Fruit fly (Drosophila melanogaster) whole organism, embryonic: ENCODE measurements around the gene CG11294.
A peak's percentile ranks its signal among the peaks of the same experiment; 100 is the strongest.

Source experiments
- Blimp-1 ChIP-seq: fragments of 200-800 bp; sonication (Bioruptor generic); optimal IDR thresholded peaks from 3 replicates; lab custom pipeline; 2018; ENCODE audit warnings: missing biosample characterization, missing genetic modification characterization, mild to moderate bottlenecking, moderate library complexity, missing genetic modification reagents
- Bteb2 ChIP-seq: fragments of 200-800 bp; sonication (Bioruptor generic); optimal IDR thresholded peaks from 2 replicates; lab custom pipeline; 2016; ENCODE audit warnings: missing biosample characterization, missing genetic modification characterization
- CG10366 ChIP-seq: fragments of 200-800 bp; sonication (Bioruptor generic); IDR thresholded peaks from 2 replicates; pipeline ENCODE4 v1.3.6; 2022; ENCODE audit warnings: missing biosample characterization, missing genetic modification characterization
- CG11456 ChIP-seq: fragments of 200-800 bp; sonication (Bioruptor generic); IDR thresholded peaks from 3 replicates; pipeline ENCODE4 v1.3.6; 2022; ENCODE audit warnings: missing biosample characterization, missing genetic modification characterization
- CG11504 ChIP-seq: fragments of 200-800 bp; sonication (Bioruptor generic); optimal IDR thresholded peaks from 3 replicates; lab custom pipeline; 2019; ENCODE audit warnings: missing biosample characterization, mild to moderate bottlenecking, missing genetic modification characterization, moderate library complexity
- CG11560 ChIP-seq: fragments of 200-800 bp; sonication (Bioruptor generic); IDR thresholded peaks from 3 replicates; pipeline ENCODE4 v1.3.6; 2022; ENCODE audit warnings: missing biosample characterization, missing genetic modification characterization
- CG11695 ChIP-seq: fragments of 200-800 bp; sonication (Bioruptor generic); IDR thresholded peaks from 3 replicates; pipeline ENCODE4 v1.3.6; 2022; ENCODE audit warnings: missing biosample characterization, missing genetic modification characterization
- CG12219 ChIP-seq: fragments of 200-800 bp; sonication (Bioruptor generic); optimal IDR thresholded peaks from 3 replicates; lab custom pipeline; 2018; ENCODE audit warnings: missing biosample characterization, mild to moderate bottlenecking, missing genetic modification characterization
- CG12299 ChIP-seq: fragments of 200-800 bp; sonication (Bioruptor generic); optimal IDR thresholded peaks from 2 replicates; lab custom pipeline; 2018; ENCODE audit warnings: missing biosample characterization, mild to moderate bottlenecking, missing genetic modification characterization
- CG14441 ChIP-seq: fragments of 200-800 bp; sonication (Bioruptor generic); IDR thresholded peaks from 2 replicates; pipeline ENCODE4 v1.3.6; 2022; ENCODE audit warnings: missing biosample characterization, missing genetic modification characterization
- CG15269 ChIP-seq: fragments of 200-800 bp; sonication (Bioruptor generic); optimal IDR thresholded peaks from 2 replicates; lab custom pipeline; 2018; ENCODE audit warnings: missing biosample characterization, mild to moderate bottlenecking, missing genetic modification characterization, moderate library complexity
- CG1602 ChIP-seq: fragments of 200-800 bp; sonication (Bioruptor generic); optimal IDR thresholded peaks from 3 replicates; lab custom pipeline; 2016; ENCODE audit warnings: missing biosample characterization, missing genetic modification characterization
- CG1792 ChIP-seq: fragments of 200-800 bp; sonication (Bioruptor generic); optimal IDR thresholded peaks from 2 replicates; lab custom pipeline; 2016; ENCODE audit warnings: missing biosample characterization, missing genetic modification characterization
- CG18476 ChIP-seq: fragments of 200-800 bp; sonication (Bioruptor generic); optimal IDR thresholded peaks from 2 replicates; lab custom pipeline; 2016; ENCODE audit warnings: missing biosample characterization, mild to moderate bottlenecking, missing genetic modification characterization
- CG4820 ChIP-seq: fragments of 200-800 bp; sonication (Bioruptor generic); optimal IDR thresholded peaks from 3 replicates; lab custom pipeline; 2016; ENCODE audit warnings: missing biosample characterization, missing genetic modification characterization
- CG5245 ChIP-seq: fragments of 200-800 bp; sonication (Bioruptor generic); optimal IDR thresholded peaks from 3 replicates; lab custom pipeline; 2016; ENCODE audit warnings: missing biosample characterization, missing genetic modification characterization
- CG6854 ChIP-seq: fragments of 200-800 bp; sonication (Bioruptor generic); optimal IDR thresholded peaks from 3 replicates; lab custom pipeline; 2017; ENCODE audit warnings: missing biosample characterization, mild to moderate bottlenecking, missing genetic modification characterization
- CG8944 ChIP-seq: fragments of 200-800 bp; sonication (Bioruptor generic); optimal IDR thresholded peaks from 3 replicates; lab custom pipeline; 2016; ENCODE audit warnings: missing biosample characterization, missing genetic modification characterization
- CkIIα-i1 ChIP-seq: fragments of 200-800 bp; sonication (Bioruptor generic); IDR thresholded peaks from 2 replicates; pipeline ENCODE4 v1.3.6; 2022; ENCODE audit warnings: missing biosample characterization, missing genetic modification characterization
- Dad ChIP-seq: fragments of 200-800 bp; sonication (Bioruptor generic); optimal IDR thresholded peaks from 3 replicates; lab custom pipeline; 2016; ENCODE audit warnings: missing biosample characterization, missing genetic modification characterization
- E2f2 ChIP-seq: fragments of 200-800 bp; sonication (Bioruptor generic); IDR thresholded peaks from 2 replicates; pipeline ENCODE4 v1.3.6; 2022; ENCODE audit warnings: missing biosample characterization, missing genetic modification characterization
- Ets65A ChIP-seq: fragments of 200-800 bp; sonication (Bioruptor generic); peaks from one replicate; lab custom pipeline; 2016; ENCODE audit warnings: missing biosample characterization, missing genetic modification characterization
- Hr3 ChIP-seq: fragments of 200-800 bp; sonication (Bioruptor generic); optimal IDR thresholded peaks from 3 replicates; lab custom pipeline; 2016; ENCODE audit warnings: missing biosample characterization, missing genetic modification characterization
- Hr51 ChIP-seq, 2 experiments: fragments of 200-800 bp; sonication (Bioruptor generic); optimal IDR thresholded peaks; 2 replicates in 1 of 2; 3 replicates in 1 of 2; lab custom pipeline; 2016 to 2018; ENCODE audit warnings: missing biosample characterization in 2 of 2, missing genetic modification characterization in 2 of 2, mild to moderate bottlenecking in 1 of 2, moderate library complexity in 1 of 2
- Med ChIP-seq: fragments of 200-800 bp; sonication (Bioruptor generic); peaks from one replicate; lab custom pipeline; 2016; ENCODE audit warnings: missing biosample characterization, missing genetic modification characterization, mild to moderate bottlenecking, inconsistent platforms, moderate library complexity
- Rx ChIP-seq: fragments of 200-800 bp; sonication (Bioruptor generic); IDR thresholded peaks from 2 replicates; pipeline ENCODE4 v1.3.6; 2022; ENCODE audit warnings: missing biosample characterization, missing genetic modification characterization
- Sin3A ChIP-seq: fragments of >200 bp; optimal IDR thresholded peaks from 2 replicates; lab custom pipeline; 2018
- YL-1 ChIP-seq: fragments of 200-800 bp; sonication (Bioruptor generic); optimal IDR thresholded peaks from 3 replicates; lab custom pipeline; 2017; ENCODE audit warnings: missing biosample characterization, mild to moderate bottlenecking, missing genetic modification characterization
- az2 ChIP-seq: fragments of 200-800 bp; sonication (Bioruptor generic); optimal IDR thresholded peaks from 3 replicates; lab custom pipeline; 2016; ENCODE audit warnings: missing biosample characterization, missing genetic modification characterization
- chif ChIP-seq, 2 experiments: fragments of 200-800 bp; sonication (Bioruptor generic); optimal IDR thresholded peaks; 3 replicates each; lab custom pipeline; 2016; ENCODE audit warnings: missing biosample characterization in 2 of 2, missing genetic modification characterization in 2 of 2
- dm ChIP-seq: fragments of 200-800 bp; sonication (Bioruptor generic); optimal IDR thresholded peaks from 3 replicates; lab custom pipeline; 2016; ENCODE audit warnings: missing biosample characterization, missing genetic modification characterization
- esg ChIP-seq: fragments of 200-800 bp; sonication (Bioruptor generic); conservative IDR thresholded peaks from 2 replicates; pipeline ENCODE4 v1.3.6; 2022; ENCODE audit warnings: missing biosample characterization, missing genetic modification characterization
- ewg ChIP-seq: fragments of 200-800 bp; sonication (Bioruptor generic); optimal IDR thresholded peaks from 3 replicates; lab custom pipeline; 2017; ENCODE audit warnings: mild to moderate bottlenecking, missing biosample characterization, missing genetic modification reagents, missing genetic modification characterization
- gcm2 ChIP-seq: fragments of 200-800 bp; sonication (Bioruptor generic); optimal IDR thresholded peaks from 2 replicates; lab custom pipeline; 2016; ENCODE audit warnings: missing biosample characterization, missing genetic modification characterization
- gfzf ChIP-seq: fragments of 200-800 bp; sonication (Bioruptor generic); optimal IDR thresholded peaks from 2 replicates; lab custom pipeline; 2016; ENCODE audit warnings: missing biosample characterization, mild to moderate bottlenecking, missing genetic modification characterization, moderate library complexity
- jigr1 ChIP-seq: fragments of 200-800 bp; sonication (Bioruptor generic); IDR thresholded peaks from 3 replicates; pipeline ENCODE4 v1.3.6; 2022; ENCODE audit warnings: missing biosample characterization, missing genetic modification characterization
- knrl ChIP-seq: fragments of 200-800 bp; sonication (Bioruptor generic); IDR thresholded peaks from 3 replicates; pipeline ENCODE4 v1.3.6; 2022; ENCODE audit warnings: missing biosample characterization, missing genetic modification characterization; ENCODE audit not compliant: partially characterized antibody
- mld ChIP-seq: fragments of 200-800 bp; sonication (Bioruptor generic); IDR thresholded peaks from 3 replicates; pipeline ENCODE4 v1.3.6; 2022; ENCODE audit warnings: missing biosample characterization, missing genetic modification characterization; ENCODE audit not compliant: partially characterized antibody
- nmo ChIP-seq: fragments of 200-800 bp; sonication (Bioruptor generic); optimal IDR thresholded peaks from 2 replicates; lab custom pipeline; 2018; ENCODE audit warnings: missing biosample characterization, mild to moderate bottlenecking, missing genetic modification characterization, moderate library complexity
- oc ChIP-seq: fragments of 200-800 bp; sonication (Bioruptor generic); optimal IDR thresholded peaks from 2 replicates; lab custom pipeline; 2018; ENCODE audit warnings: missing biosample characterization, mild to moderate bottlenecking, missing genetic modification characterization, moderate library complexity
- org-1 ChIP-seq: fragments of 200-800 bp; sonication (Bioruptor generic); optimal IDR thresholded peaks from 2 replicates; lab custom pipeline; 2017; ENCODE audit warnings: missing biosample characterization, missing genetic modification characterization
- pita ChIP-seq: fragments of 200-800 bp; sonication (Bioruptor generic); optimal IDR thresholded peaks from 2 replicates; lab custom pipeline; 2017; ENCODE audit warnings: missing biosample characterization, mild to moderate bottlenecking, missing genetic modification characterization
- seq ChIP-seq: fragments of 200-800 bp; sonication (Bioruptor generic); IDR thresholded peaks from 2 replicates; pipeline ENCODE4 v1.3.6; 2022; ENCODE audit warnings: missing biosample characterization, missing genetic modification characterization
- sisA ChIP-seq: fragments of 200-800 bp; sonication (Bioruptor generic); IDR thresholded peaks from 2 replicates; pipeline ENCODE4 v1.3.6; 2022; ENCODE audit warnings: missing biosample characterization, missing genetic modification characterization
- slou ChIP-seq: fragments of 200-800 bp; sonication (Bioruptor generic); optimal IDR thresholded peaks from 3 replicates; lab custom pipeline; 2016; ENCODE audit warnings: missing biosample characterization, missing genetic modification characterization
- usp ChIP-seq: fragments of >200 bp; optimal IDR thresholded peaks from 2 replicates; lab custom pipeline; 2017; ENCODE audit warnings: missing biosample characterization, missing genetic modification characterization
- wek ChIP-seq: fragments of 200-800 bp; sonication (Bioruptor generic); optimal IDR thresholded peaks from 3 replicates; lab custom pipeline; 2018; ENCODE audit warnings: missing biosample characterization, mild to moderate bottlenecking, missing genetic modification characterization, moderate library complexity
- wor ChIP-seq: fragments of 200-800 bp; sonication (Bioruptor generic); IDR thresholded peaks from 2 replicates; pipeline ENCODE4 v1.3.6; 2022; ENCODE audit warnings: missing biosample characterization, missing genetic modification characterization
- zfh2 ChIP-seq: fragments of 200-800 bp; sonication (Bioruptor generic); optimal IDR thresholded peaks from 2 replicates; lab custom pipeline; 2016; ENCODE audit warnings: missing biosample characterization, missing genetic modification characterization

Gene CG11294

dm6 chrX:8656550-8657431 lies 36.6 kb downstream of the CG11294 start (continued):
- TF ChIP-seq CG10366 (GFP tag; lab: Robert Waterston, UW) (peak; percentile 55; the same call in 1 of the 2 replicates), wor (GFP tag; lab: Robert Waterston, UW) (0 out of 2 replicates have a peak, but pooled peaks have one; percentile 33), CG4820 (GFP tag; lab: Kevin White, UChicago) (peak; percentile 84), CG12219 (GFP tag; lab: Kevin White, UChicago) (peak; percentile 70), gcm2 (GFP tag; lab: Kevin White, UChicago) (peak; percentile 15), oc (peak; percentile 98), Sin3A (no peak), CG6854 (GFP tag; lab: Kevin White, UChicago) (no peak), knrl (no peak), CG11695 (GFP tag; lab: Robert Waterston, UW) (peak; percentile 66; the same call in 2 of the 3 replicates), CG8944 (GFP tag; lab: Kevin White, UChicago) (peak; percentile 70), chif (GFP tag; optimal IDR thresholded peaks at IDR 0.05; lab: Kevin White, UChicago) (peak; percentile 68 to 88), gfzf (GFP tag; lab: Kevin White, UChicago) (no peak), seq (GFP tag; lab: Robert Waterston, UW) (peak; percentile 61), YL-1 (no peak), Med (peak; percentile 94), az2 (GFP tag; lab: Kevin White, UChicago) (peak; percentile 71), nmo (GFP tag; lab: Kevin White, UChicago) (peak; percentile 82), CG11504 (tag; lab: Kevin White, UChicago) (peak; percentile 77), Rx (peak; percentile 63), CG14441 (peak; percentile 41; the same call in 1 of the 2 replicates), ewg (GFP tag; lab: Kevin White, UChicago) (peak; percentile 55), pita (GFP tag; lab: Kevin White, UChicago) (no peak), E2f2 (GFP tag; lab: Robert Waterston, UW) (peak; percentile 42; the same call in 1 of the 2 replicates), Blimp-1 (GFP tag; lab: Kevin White, UChicago) (peak; percentile 66), wek (no peak), mld (GFP tag; lab: Robert Waterston, UW) (no peak), CG12299 (tag; lab: Kevin White, UChicago) (no peak), Dad (GFP tag; lab: Kevin White, UChicago) (peak; percentile 55), CG1792 (peak; percentile 52), jigr1 (GFP tag; lab: Robert Waterston, UW) (0 out of 3 replicates have a peak, but pooled peaks have one; percentile 22), Hr3 (peak; percentile 50), CG5245 (GFP tag; lab: Kevin White, UChicago) (peak; percentile 79), Ets65A (GFP tag; lab: Kevin White, UChicago) (peak; percentile 97), CG15269 (peak; percentile 63), dm (GFP tag; lab: Kevin White, UChicago) (peak; percentile 58), CG1602 (GFP tag; lab: Kevin White, UChicago) (peak; percentile 70), CG11560 (tag; lab: Robert Waterston, UW) (peak; percentile 10; the same call in 1 of the 3 replicates), esg (peak; percentile 60), sisA (GFP tag; lab: Robert Waterston, UW) (peak; percentile 63), Hr51 (GFP tag; optimal IDR thresholded peaks at IDR 0.05; lab: Kevin White, UChicago) (peak; percentile 48 to 52), CG18476 (GFP tag; lab: Kevin White, UChicago) (peak; percentile 32), CkIIα-i1 (GFP tag; lab: Robert Waterston, UW) (0 out of 2 replicates have a peak, but pooled peaks have one; percentile 15), org-1 (GFP tag; lab: Kevin White, UChicago) (peak; percentile 61), Bteb2 (GFP tag; lab: Kevin White, UChicago) (peak; percentile 12), CG11456 (GFP tag; lab: Robert Waterston, UW) (0 out of 3 replicates have a peak, but pooled peaks have one; percentile 12), zfh2 (GFP tag; lab: Kevin White, UChicago) (no peak), usp (GFP tag; lab: Kevin White, UChicago) (no peak), slou (no peak)
